Fruit fly (Drosophila melanogaster) whole organism, prepupa: ENCODE results near the gene CG14286.

ENCODE experiments used
- Blimp-1 ChIP-seq: fragments of 200-800 bp; sonication (Bioruptor generic); optimal IDR thresholded peaks from 3 replicates; lab custom pipeline; 2017; ENCODE audit warnings: missing biosample characterization, missing genetic modification characterization, mild to moderate bottlenecking, moderate library complexity, missing genetic modification reagents
- CG10631 ChIP-seq: fragments of 200-800 bp; sonication (Bioruptor generic); optimal IDR thresholded peaks from 2 replicates; lab custom pipeline; 2016; ENCODE audit warnings: missing biosample characterization, missing genetic modification characterization
- CG11762 ChIP-seq: fragments of 200-800 bp; sonication (Bioruptor generic); optimal IDR thresholded peaks from 3 replicates; lab custom pipeline; 2016; ENCODE audit warnings: missing biosample characterization, missing genetic modification characterization; ENCODE audit not compliant: insufficient read depth
- CG15336 ChIP-seq: fragments of 200-800 bp; sonication (Bioruptor generic); IDR thresholded peaks from 2 replicates; pipeline ENCODE4 v1.3.6; 2022; ENCODE audit warnings: missing biosample characterization, missing genetic modification characterization
- CG1621 ChIP-seq: fragments of 200-800 bp; sonication (Bioruptor generic); optimal IDR thresholded peaks from 3 replicates; lab custom pipeline; 2018; ENCODE audit warnings: missing biosample characterization, mild to moderate bottlenecking, missing genetic modification characterization
- CG16779 ChIP-seq: fragments of 200-800 bp; sonication (Bioruptor generic); optimal IDR thresholded peaks from 3 replicates; lab custom pipeline; 2017; ENCODE audit warnings: missing biosample characterization, mild to moderate bottlenecking, missing genetic modification characterization
- CG32006 ChIP-seq: fragments of 200-800 bp; sonication (Bioruptor generic); optimal IDR thresholded peaks from 3 replicates; lab custom pipeline; 2017; ENCODE audit warnings: missing biosample characterization, mild to moderate bottlenecking, missing genetic modification characterization
- CG3919 ChIP-seq: fragments of 200-800 bp; sonication (Bioruptor generic); optimal IDR thresholded peaks from 3 replicates; lab custom pipeline; 2016; ENCODE audit warnings: missing biosample characterization, missing genetic modification characterization
- CG6163 ChIP-seq: fragments of 200-800 bp; sonication (Bioruptor generic); IDR thresholded peaks from 3 replicates; pipeline ENCODE4 v1.3.6; 2022; ENCODE audit warnings: missing biosample characterization, missing genetic modification characterization
- CG6276 ChIP-seq: fragments of 200-800 bp; sonication (Bioruptor generic); optimal IDR thresholded peaks from 2 replicates; lab custom pipeline; 2017; ENCODE audit warnings: missing biosample characterization, mild to moderate bottlenecking, missing genetic modification characterization
- CG6808 ChIP-seq: fragments of 200-800 bp; sonication (Bioruptor generic); optimal IDR thresholded peaks from 3 replicates; lab custom pipeline; 2017; ENCODE audit warnings: missing biosample characterization, missing genetic modification characterization, mild to moderate bottlenecking, moderate library complexity, missing genetic modification reagents
- CG6854 ChIP-seq: fragments of 200-800 bp; sonication (Bioruptor generic); optimal IDR thresholded peaks from 2 replicates; lab custom pipeline; 2017; ENCODE audit warnings: missing biosample characterization, mild to moderate bottlenecking, missing genetic modification characterization
- CG7368 ChIP-seq: fragments of 200-800 bp; sonication (Bioruptor generic); optimal IDR thresholded peaks from 3 replicates; lab custom pipeline; 2016; ENCODE audit warnings: missing biosample characterization, missing genetic modification characterization
- CG8119 ChIP-seq: fragments of 200-800 bp; sonication (Bioruptor generic); IDR thresholded peaks from 3 replicates; pipeline ENCODE4 v1.3.6; 2022; ENCODE audit warnings: missing biosample characterization, missing genetic modification characterization
- CG8319 ChIP-seq: fragments of 200-800 bp; sonication (Bioruptor generic); optimal IDR thresholded peaks from 3 replicates; lab custom pipeline; 2016; ENCODE audit warnings: missing biosample characterization, missing genetic modification characterization
- CG9139 ChIP-seq: fragments of 200-800 bp; sonication (Bioruptor generic); optimal IDR thresholded peaks from 3 replicates; lab custom pipeline; 2017; ENCODE audit warnings: missing biosample characterization, mild to moderate bottlenecking, missing genetic modification characterization
- Eip75B ChIP-seq: fragments of 200-800 bp; sonication (Bioruptor generic); optimal IDR thresholded peaks from 3 replicates; lab custom pipeline; 2016; ENCODE audit warnings: missing biosample characterization, missing genetic modification characterization
- Eip78C ChIP-seq: fragments of 200-800 bp; sonication (Bioruptor generic); peaks from one replicate; lab custom pipeline; 2016; ENCODE audit warnings: missing biosample characterization, missing genetic modification characterization
- Ets96B ChIP-seq: fragments of 200-800 bp; optimal IDR thresholded peaks from 2 replicates; lab custom pipeline; 2019; ENCODE audit warnings: missing biosample characterization, mild to moderate bottlenecking, missing genetic modification characterization, moderate library complexity
- Gug ChIP-seq: fragments of 200-800 bp; sonication (Bioruptor generic); IDR thresholded peaks from 2 replicates; pipeline ENCODE4 v1.3.6; 2022; ENCODE audit warnings: missing biosample characterization, missing genetic modification characterization
- Hr39 ChIP-seq: fragments of 200-800 bp; sonication (Bioruptor generic); optimal IDR thresholded peaks from 2 replicates; lab custom pipeline; 2016; ENCODE audit warnings: missing biosample characterization, missing genetic modification characterization
- Hr4 ChIP-seq: fragments of 200-800 bp; sonication (Bioruptor generic); optimal IDR thresholded peaks from 3 replicates; lab custom pipeline; 2016; ENCODE audit warnings: missing biosample characterization, missing genetic modification characterization
- Lpt ChIP-seq: fragments of 200-800 bp; sonication (Bioruptor generic); optimal IDR thresholded peaks from 3 replicates; lab custom pipeline; 2016; ENCODE audit warnings: missing biosample characterization, missing genetic modification characterization
- Met ChIP-seq: fragments of 200-800 bp; sonication (Bioruptor generic); optimal IDR thresholded peaks from 3 replicates; lab custom pipeline; 2016; ENCODE audit warnings: missing biosample characterization, missing genetic modification characterization
- Smox ChIP-seq: fragments of 200-800 bp; sonication (Bioruptor generic); optimal IDR thresholded peaks from 3 replicates; lab custom pipeline; 2016; ENCODE audit warnings: missing biosample characterization, missing genetic modification characterization
- Sox102F ChIP-seq: fragments of 200-800 bp; sonication (Bioruptor generic); optimal IDR thresholded peaks from 2 replicates; lab custom pipeline; 2016; ENCODE audit warnings: missing biosample characterization, mild to moderate bottlenecking, missing genetic modification characterization
- Sox14 ChIP-seq: fragments of 200-800 bp; sonication (Bioruptor generic); optimal IDR thresholded peaks from 3 replicates; lab custom pipeline; 2016; ENCODE audit warnings: missing biosample characterization, missing genetic modification characterization
- Sox15 ChIP-seq: fragments of 200-800 bp; sonication (Bioruptor generic); optimal IDR thresholded peaks from 3 replicates; lab custom pipeline; 2016; ENCODE audit warnings: missing biosample characterization, missing genetic modification characterization
- achi ChIP-seq: fragments of 200-800 bp; sonication (Bioruptor generic); optimal IDR thresholded peaks from 3 replicates; lab custom pipeline; 2016; ENCODE audit warnings: missing biosample characterization, missing genetic modification characterization
- acj6 ChIP-seq: fragments of 200-800 bp; sonication (Bioruptor generic); optimal IDR thresholded peaks from 3 replicates; lab custom pipeline; 2016; ENCODE audit warnings: missing biosample characterization, missing genetic modification characterization
- cyc ChIP-seq: fragments of 200-800 bp; sonication (Bioruptor generic); optimal IDR thresholded peaks from 3 replicates; lab custom pipeline; 2016; ENCODE audit warnings: missing biosample characterization, missing genetic modification characterization
- dac ChIP-seq: fragments of 200-800 bp; sonication (Bioruptor generic); optimal IDR thresholded peaks from 2 replicates; lab custom pipeline; 2017; ENCODE audit warnings: missing biosample characterization, mild to moderate bottlenecking, missing genetic modification characterization
- dsx ChIP-seq: fragments of 200-800 bp; optimal IDR thresholded peaks from 3 replicates; lab custom pipeline; 2019; ENCODE audit warnings: missing biosample characterization, mild to moderate bottlenecking, missing genetic modification characterization, moderate library complexity; ENCODE audit not compliant: poor library complexity, severe bottlenecking
- esn ChIP-seq: fragments of 200-800 bp; sonication (Bioruptor generic); optimal IDR thresholded peaks from 2 replicates; lab custom pipeline; 2016; ENCODE audit warnings: missing biosample characterization, mild to moderate bottlenecking, missing genetic modification characterization, moderate library complexity
- fd59A ChIP-seq: fragments of 200-800 bp; sonication (Bioruptor generic); optimal IDR thresholded peaks from 2 replicates; lab custom pipeline; 2017; ENCODE audit warnings: missing biosample characterization, mild to moderate bottlenecking, missing genetic modification characterization, missing genetic modification reagents
- fkh ChIP-seq: fragments of 200-800 bp; sonication (Bioruptor generic); optimal IDR thresholded peaks from 3 replicates; lab custom pipeline; 2017; ENCODE audit warnings: missing biosample characterization, mild to moderate bottlenecking, missing genetic modification characterization, moderate library complexity
- net ChIP-seq: fragments of 200-800 bp; sonication (Bioruptor generic); optimal IDR thresholded peaks from 3 replicates; lab custom pipeline; 2016; ENCODE audit warnings: missing biosample characterization, missing genetic modification characterization
- pdm3 ChIP-seq: fragments of 200-800 bp; sonication (Bioruptor generic); optimal IDR thresholded peaks from 3 replicates; lab custom pipeline; 2016; ENCODE audit warnings: missing biosample characterization, missing genetic modification characterization
- salr ChIP-seq, 2 experiments: fragments of 200-800 bp; sonication (Bioruptor generic); optimal IDR thresholded peaks; 3 replicates each; lab custom pipeline; 2016 to 2018; ENCODE audit warnings: missing biosample characterization in 2 of 2, missing genetic modification characterization in 2 of 2, mild to moderate bottlenecking in 1 of 2
- spab ChIP-seq: fragments of 200-800 bp; sonication (Bioruptor generic); optimal IDR thresholded peaks from 2 replicates; lab custom pipeline; 2017; ENCODE audit warnings: missing biosample characterization, mild to moderate bottlenecking, missing genetic modification characterization, missing genetic modification reagents
- ss ChIP-seq, 2 experiments: fragments of 200-800 bp; sonication (Bioruptor generic); optimal IDR thresholded peaks; 2 replicates in 1 of 2; 3 replicates in 1 of 2; lab custom pipeline; 2017 to 2018; ENCODE audit warnings: mild to moderate bottlenecking in 2 of 2, missing biosample characterization in 2 of 2, missing genetic modification characterization in 2 of 2, moderate library complexity in 1 of 2
- svp ChIP-seq: fragments of 200-800 bp; sonication (Bioruptor generic); peaks from one replicate; lab custom pipeline; 2016; ENCODE audit warnings: missing biosample characterization, missing genetic modification characterization

The CG14286 gene

dm6 chr3R:19054839-19055238 lies 30.9 kb downstream of the CG14286 start:
- TF ChIP-seq Met (GFP tag; lab: Kevin White, UChicago) (peak; percentile 39), CG11762 (GFP tag; lab: Kevin White, UChicago) (no peak), CG16779 (tag; lab: Kevin White, UChicago) (no peak), CG15336 (no peak), Smox (GFP tag; lab: Kevin White, UChicago) (no peak), CG6276 (GFP tag; lab: Kevin White, UChicago) (no peak), Eip78C (GFP tag; lab: Kevin White, UChicago) (peak; percentile 30)

dm6 chr3R:19056884-19057283 lies 33.0 kb downstream of the CG14286 start:
- TF ChIP-seq esn (GFP tag; lab: Kevin White, UChicago) (no peak), spab (GFP tag; lab: Kevin White, UChicago) (peak; percentile 4), Sox14 (GFP tag; lab: Kevin White, UChicago) (no peak), CG1621 (tag; lab: Kevin White, UChicago) (peak; percentile 8), Met (GFP tag; lab: Kevin White, UChicago) (no peak), Gug (GFP tag; lab: Robert Waterston, UW) (peak; percentile 22; the same call in 1 of the 2 replicates), CG3919 (no peak), Lpt (GFP tag; lab: Kevin White, UChicago) (no peak), salr (GFP tag; optimal IDR thresholded peaks at IDR 0.05; lab: Kevin White, UChicago) (no peak), acj6 (no peak), CG7368 (GFP tag; lab: Kevin White, UChicago) (no peak), Eip78C (GFP tag; lab: Kevin White, UChicago) (peak; percentile 66), dac (no peak), Smox (GFP tag; lab: Kevin White, UChicago) (no peak), CG9139 (GFP tag; lab: Kevin White, UChicago) (peak; percentile 2), CG10631 (GFP tag; lab: Kevin White, UChicago) (peak; percentile 37), ss (GFP tag; optimal IDR thresholded peaks at IDR 0.05; lab: Kevin White, UChicago) (peak; percentile 39 to 51), CG6163 (GFP tag; lab: Robert Waterston, UW) (0 out of 3 replicates have a peak, but pooled peaks have one; percentile 44), fd59A (GFP tag; lab: Kevin White, UChicago) (no peak), Sox15 (no peak), Sox102F (GFP tag; lab: Kevin White, UChicago) (no peak), Blimp-1 (GFP tag; lab: Kevin White, UChicago) (no peak), CG6808 (GFP tag; lab: Kevin White, UChicago) (no peak), dsx (GFP tag; lab: Kevin White, UChicago) (peak; percentile 17), pdm3 (GFP tag; lab: Kevin White, UChicago) (no peak), CG8119 (GFP tag; lab: Robert Waterston, UW) (no peak), Hr39 (GFP tag; lab: Kevin White, UChicago) (no peak), achi (GFP tag; lab: Kevin White, UChicago) (peak; percentile 19), Hr4 (GFP tag; lab: Kevin White, UChicago) (peak; percentile 11), CG32006 (no peak), svp (GFP tag; lab: Kevin White, UChicago) (peak; percentile 46), CG6854 (GFP tag; lab: Kevin White, UChicago) (no peak), Ets96B (tag; lab: Kevin White, UChicago) (no peak), cyc (no peak), CG8319 (GFP tag; lab: Kevin White, UChicago) (no peak), fkh (GFP tag; lab: Kevin White, UChicago) (peak; percentile 69), net (GFP tag; lab: Kevin White, UChicago) (peak; percentile 15), Eip75B (GFP tag; lab: Kevin White, UChicago) (peak; percentile 0)
